Worm (Caenorhabditis elegans): Measurements from ENCODE around the gene F32D8.2.

F32D8.2 gene

DNA sequence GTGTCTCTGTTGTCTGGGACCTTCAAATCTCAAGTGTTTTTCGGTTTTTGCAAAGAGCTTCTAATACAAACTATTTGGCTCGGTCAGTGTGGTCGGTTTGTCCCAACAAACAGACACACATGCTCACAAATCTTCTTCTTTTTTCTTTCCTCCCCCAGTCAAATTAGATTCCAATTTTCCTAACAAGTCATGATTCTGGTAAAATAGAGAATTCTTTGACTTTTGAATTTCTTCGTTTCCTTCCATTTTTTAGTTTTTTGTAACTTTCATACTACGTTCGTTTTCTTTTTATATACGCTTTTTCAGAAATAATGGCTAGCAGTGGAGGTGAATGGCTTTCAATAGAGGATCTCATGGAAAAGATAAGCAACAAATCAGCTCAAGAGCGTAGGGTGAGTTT is 20.2 kb downstream of the F32D8.2 start, which contains the start of gene F32D8.15:
TSS of gene F32D8.15 (plus strand) at position 301 of the 400 bp plus-strand sequence.
- TF ChIP-seq ceh-27 (GFP tag; optimal IDR thresholded peaks at IDR 0.05) (no peak), nhr-27 (tag; optimal IDR thresholded peaks at IDR 0.05) (no peak), B0261.1 (tag; optimal IDR thresholded peaks at IDR 0.05) (no peak), F57A8.1 (GFP tag; optimal IDR thresholded peaks at IDR 0.05) (no peak), mes-4 (tag; optimal IDR thresholded peaks at IDR 0.05) (no peak), ztf-22 (GFP tag; optimal IDR thresholded peaks at IDR 0.05) (no peak), lag-1 (GFP tag; IDR thresholded peaks at IDR 0.05) (no peak), let-526 (GFP tag; IDR thresholded peaks at IDR 0.05) (no peak), unc-62 (GFP tag; optimal IDR thresholded peaks at IDR 0.05) (no peak), B0019.2 (GFP tag; conservative IDR thresholded peaks at IDR 0.05) (no peak), ccch-3 (GFP tag; optimal IDR thresholded peaks at IDR 0.05) (no peak), ztf-18 (tag; optimal IDR thresholded peaks at IDR 0.05) (no peak), ceh-91 (GFP tag; IDR thresholded peaks at IDR 0.05) (no peak), egl-44 (GFP tag; IDR thresholded peaks at IDR 0.05) (no peak), egl-18 (GFP tag; IDR thresholded peaks at IDR 0.05) (no peak)

DNA sequence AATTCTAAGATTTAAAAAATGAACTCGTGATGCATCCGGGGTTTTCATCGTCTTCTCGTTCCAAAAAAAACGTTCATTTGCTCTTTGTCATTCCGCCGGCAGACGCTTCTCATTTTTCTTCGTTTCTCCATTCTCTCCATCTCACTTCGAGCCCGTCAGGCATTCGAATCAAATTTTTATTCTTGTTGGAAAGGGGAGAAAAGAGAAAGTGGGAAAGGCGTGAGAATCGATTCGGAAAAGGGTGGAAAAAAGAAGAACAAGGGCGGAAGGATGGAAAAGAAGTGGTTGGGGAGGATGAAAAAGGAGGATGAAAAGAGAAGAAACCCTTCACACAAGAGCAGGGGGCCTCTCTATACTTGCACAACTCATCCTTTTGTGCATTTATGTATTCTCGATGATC is 21.2 kb downstream of the F32D8.2 start:
- no peak for TF ChIP-seq F55B11.4 (tag; optimal IDR thresholded peaks at IDR 0.05; ENCODE audit: borderline replicate concordance, insufficient read depth)
- no peak for TF ChIP-seq attf-6 (GFP tag; IDR thresholded peaks at IDR 0.05)
- TF ChIP-seq rpc-1 (optimal IDR thresholded peaks at IDR 0.05): no peak
- TF ChIP-seq rpc-1 (tag; optimal IDR thresholded peaks at IDR 0.05): no peak
- no peak for TF ChIP-seq ceh-27 (GFP tag; optimal IDR thresholded peaks at IDR 0.05)
- TF ChIP-seq dpl-1 (GFP tag; optimal IDR thresholded peaks at IDR 0.05): no peak
- TF ChIP-seq akir-1 (GFP tag; optimal IDR thresholded peaks at IDR 0.05): no peak
- TF ChIP-seq let-607 (tag; optimal IDR thresholded peaks at IDR 0.05): no peak
- TF ChIP-seq egrh-3 (GFP tag; IDR thresholded peaks at IDR 0.05): no peak
- no peak for TF ChIP-seq nhr-179 (tag; optimal IDR thresholded peaks at IDR 0.05)
- no peak for TF ChIP-seq madf-3 (GFP tag; IDR thresholded peaks at IDR 0.05)
- no peak for TF ChIP-seq ceh-40 (GFP tag; IDR thresholded peaks at IDR 0.05)
- TF ChIP-seq mes-4 (tag; optimal IDR thresholded peaks at IDR 0.05): no peak
- TF ChIP-seq atf-7 (tag; optimal IDR thresholded peaks at IDR 0.05): no peak
- TF ChIP-seq F23B12.7 (tag; optimal IDR thresholded peaks at IDR 0.05; ENCODE audit: insufficient read depth): no peak
- TF ChIP-seq C17E4.6 (GFP tag; IDR thresholded peaks at IDR 0.05): no peak
- TF ChIP-seq rec-8 (tag; optimal IDR thresholded peaks at IDR 0.05): no peak
- no peak for TF ChIP-seq lsl-1 (GFP tag; optimal IDR thresholded peaks at IDR 0.05)

DNA sequence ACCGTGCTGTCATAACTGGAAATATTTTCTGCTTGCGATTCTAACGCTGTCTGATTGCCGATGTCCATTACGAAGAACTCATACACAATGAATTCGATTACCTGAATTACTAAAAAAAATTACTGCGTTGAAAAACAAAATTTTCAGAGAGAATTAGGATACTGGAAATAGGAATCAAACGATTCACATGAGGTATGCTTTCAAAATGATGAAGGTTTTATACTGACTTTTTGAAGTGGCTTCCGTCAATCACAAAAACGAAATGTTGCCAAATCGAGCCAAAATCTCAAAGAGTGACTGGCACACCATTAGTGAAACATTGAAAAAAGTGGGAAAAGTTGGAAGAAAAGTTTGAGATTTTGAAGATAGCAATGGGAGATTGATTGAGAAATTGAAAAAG is 25.5 kb downstream of the F32D8.2 start, which contains the start of gene zzz-1:
TSS of gene zzz-1 (minus strand) at position 101 of the 400 bp plus-strand sequence.
- TF ChIP-seq snpc-1.3 (tag; optimal IDR thresholded peaks at IDR 0.05; ENCODE audit: insufficient read depth) (no peak), nhr-80 (tag; optimal IDR thresholded peaks at IDR 0.05) (no peak), K11D2.4 (GFP tag; IDR thresholded peaks at IDR 0.05) (no peak), egrh-3 (GFP tag; IDR thresholded peaks at IDR 0.05) (no peak), cebp-1 (GFP tag; IDR thresholded peaks at IDR 0.05) (no peak), cebp-1 (tag; optimal IDR thresholded peaks at IDR 0.05) (no peak), madf-3 (GFP tag; IDR thresholded peaks at IDR 0.05) (no peak)

Measured in whole organism, young adult.